Worm (Caenorhabditis elegans) whole organism, late embryonic: Measurements from ENCODE around the gene sar-1.

Source experiments
- C08G9.2 ChIP-seq: sonication (generic microtip); optimal IDR thresholded peaks from 2 replicates; lab custom pipeline; 2016; ENCODE audit warnings: mild to moderate bottlenecking, missing genetic modification characterization, moderate library complexity, missing compliant biosample characterization
- C38D4.7 ChIP-seq: fragments of 200-800 bp; sonication (Bioruptor generic); optimal IDR thresholded peaks from 2 replicates; lab custom pipeline; 2018; ENCODE audit warnings: mild to moderate bottlenecking, missing genetic modification characterization, moderate library complexity, missing compliant biosample characterization
- T23F11.4 ChIP-seq: fragments of 200-800 bp; sonication (Bioruptor generic); optimal IDR thresholded peaks from 2 replicates; lab custom pipeline; 2018; ENCODE audit warnings: mild to moderate bottlenecking, missing genetic modification characterization, missing compliant biosample characterization
- ahr-1 ChIP-seq: sonication (generic microtip); optimal IDR thresholded peaks from 2 replicates; lab custom pipeline; 2016; ENCODE audit warnings: missing genetic modification characterization, missing compliant biosample characterization
- ceh-18 ChIP-seq: sonication (generic microtip); optimal IDR thresholded peaks from 2 replicates; lab custom pipeline; 2016; ENCODE audit warnings: missing genetic modification characterization, missing compliant biosample characterization
- ceh-19 ChIP-seq: fragments of 200-800 bp; sonication (Bioruptor generic); optimal IDR thresholded peaks from 2 replicates; lab custom pipeline; 2018; ENCODE audit warnings: mild to moderate bottlenecking, missing genetic modification characterization, missing compliant biosample characterization
- ceh-2 ChIP-seq: sonication (generic microtip); optimal IDR thresholded peaks from 2 replicates; lab custom pipeline; 2016; ENCODE audit warnings: missing genotype, missing genetic modification characterization, missing compliant biosample characterization
- ceh-31 ChIP-seq: sonication (generic microtip); optimal IDR thresholded peaks from 2 replicates; lab custom pipeline; 2016; ENCODE audit warnings: missing genetic modification characterization, missing compliant biosample characterization
- ceh-34 ChIP-seq: sonication (generic microtip); optimal IDR thresholded peaks from 2 replicates; lab custom pipeline; 2016; ENCODE audit warnings: mild to moderate bottlenecking, missing genetic modification characterization, missing compliant biosample characterization
- ceh-45 ChIP-seq: fragments of 200-800 bp; sonication (Bioruptor generic); IDR thresholded peaks from 2 replicates; pipeline ENCODE4 v1.3.6; 2022; ENCODE audit warnings: missing genetic modification reagents, missing genetic modification characterization, missing compliant biosample characterization
- ceh-48 ChIP-seq: sonication (generic microtip); optimal IDR thresholded peaks from 2 replicates; lab custom pipeline; 2016; ENCODE audit warnings: missing genetic modification characterization, inconsistent platforms, missing compliant biosample characterization
- dve-1 ChIP-seq: sonication (generic microtip); optimal IDR thresholded peaks from 2 replicates; lab custom pipeline; 2017; ENCODE audit warnings: antibody characterized with exemption, mild to moderate bottlenecking, missing genetic modification characterization, missing compliant biosample characterization
- elt-2 ChIP-seq: sonication (generic microtip); optimal IDR thresholded peaks from 2 replicates; lab custom pipeline; 2016; ENCODE audit warnings: missing genetic modification reagents, missing genetic modification characterization, missing compliant biosample characterization
- elt-4 ChIP-seq: sonication (generic microtip); optimal IDR thresholded peaks from 2 replicates; lab custom pipeline; 2016; ENCODE audit warnings: missing genetic modification characterization, missing compliant biosample characterization
- ets-4 ChIP-seq: sonication (generic microtip); optimal IDR thresholded peaks from 2 replicates; lab custom pipeline; 2016; ENCODE audit warnings: missing genetic modification characterization, missing compliant biosample characterization
- eyg-1 ChIP-seq: sonication (generic microtip); optimal IDR thresholded peaks from 2 replicates; lab custom pipeline; 2016; ENCODE audit warnings: missing genotype, missing genetic modification characterization, missing compliant biosample characterization
- fkh-10 ChIP-seq: fragments of 150-350 bp; optimal IDR thresholded peaks from 2 replicates; lab custom pipeline; 2014; ENCODE audit warnings: missing biosample characterization, missing genetic modification reagents, missing genetic modification characterization
- fkh-6 ChIP-seq: sonication (generic microtip); optimal IDR thresholded peaks from 2 replicates; lab custom pipeline; 2016; ENCODE audit warnings: missing genetic modification characterization, missing compliant biosample characterization
- hlh-13 ChIP-seq: fragments of 200-800 bp; sonication (Bioruptor generic); optimal IDR thresholded peaks from 2 replicates; lab custom pipeline; 2018; ENCODE audit warnings: mild to moderate bottlenecking, missing genetic modification characterization, missing compliant biosample characterization
- hlh-30 ChIP-seq: sonication (generic microtip); optimal IDR thresholded peaks from 2 replicates; lab custom pipeline; 2017; ENCODE audit warnings: antibody characterized with exemption, missing genetic modification characterization, missing compliant biosample characterization; ENCODE audit not compliant: insufficient read depth
- hlh-8 ChIP-seq: sonication (generic microtip); optimal IDR thresholded peaks from 2 replicates; lab custom pipeline; 2016; ENCODE audit warnings: missing genotype, missing genetic modification characterization, missing compliant biosample characterization
- lim-6 ChIP-seq: sonication (generic microtip); optimal IDR thresholded peaks from 2 replicates; lab custom pipeline; 2016; ENCODE audit warnings: missing genetic modification characterization, missing compliant biosample characterization
- lin-11 ChIP-seq: fragments of 200-800 bp; sonication (Bioruptor generic); optimal IDR thresholded peaks from 2 replicates; lab custom pipeline; 2018; ENCODE audit warnings: mild to moderate bottlenecking, missing genetic modification characterization, missing compliant biosample characterization
- nfya-1 ChIP-seq: sonication (generic microtip); optimal IDR thresholded peaks from 2 replicates; lab custom pipeline; 2017; ENCODE audit warnings: missing genetic modification characterization, mild to moderate bottlenecking, missing compliant biosample characterization, antibody characterized with exemption, moderate library complexity
- nhr-11 ChIP-seq: fragments of 150-350 bp; optimal IDR thresholded peaks from 2 replicates; lab custom pipeline; 2014; ENCODE audit warnings: missing biosample characterization, missing genetic modification characterization
- nhr-232 ChIP-seq: sonication (generic microtip); optimal IDR thresholded peaks from 2 replicates; lab custom pipeline; 2016; ENCODE audit warnings: missing genetic modification characterization, missing compliant biosample characterization
- npax-4 ChIP-seq: sonication (generic microtip); optimal IDR thresholded peaks from 2 replicates; lab custom pipeline; 2016; ENCODE audit warnings: missing genetic modification characterization, missing compliant biosample characterization
- pag-3 ChIP-seq: sonication (generic microtip); optimal IDR thresholded peaks from 2 replicates; lab custom pipeline; 2016; ENCODE audit warnings: missing compliant biosample characterization, missing genetic modification characterization, borderline replicate concordance
- pat-9 ChIP-seq: fragments of 200-800 bp; sonication (Bioruptor generic); optimal IDR thresholded peaks from 2 replicates; lab custom pipeline; 2018; ENCODE audit warnings: mild to moderate bottlenecking, missing genetic modification characterization, moderate library complexity, missing compliant biosample characterization
- pha-2 ChIP-seq: sonication (generic microtip); optimal IDR thresholded peaks from 2 replicates; lab custom pipeline; 2017; ENCODE audit warnings: mild to moderate bottlenecking, missing genetic modification characterization, missing compliant biosample characterization
- pqm-1 ChIP-seq: sonication (generic microtip); optimal IDR thresholded peaks from 2 replicates; lab custom pipeline; 2016; ENCODE audit warnings: missing genetic modification characterization, missing compliant biosample characterization
- sox-2 ChIP-seq: fragments of 200-800 bp; sonication (Bioruptor generic); IDR thresholded peaks from 2 replicates; pipeline ENCODE4 v1.3.6; 2022; ENCODE audit warnings: missing genetic modification reagents, missing genetic modification characterization, missing compliant biosample characterization
- ttx-3 ChIP-seq: sonication (generic microtip); optimal IDR thresholded peaks from 2 replicates; lab custom pipeline; 2016; ENCODE audit warnings: missing genetic modification reagents, missing genetic modification characterization, missing compliant biosample characterization
- unc-42 ChIP-seq: sonication (generic microtip); optimal IDR thresholded peaks from 2 replicates; lab custom pipeline; 2016; ENCODE audit warnings: missing genotype, missing genetic modification characterization, missing compliant biosample characterization
- unc-86 ChIP-seq: sonication (generic microtip); optimal IDR thresholded peaks from 2 replicates; lab custom pipeline; 2016; ENCODE audit warnings: missing genetic modification characterization, missing compliant biosample characterization
- zip-5 ChIP-seq: sonication (generic microtip); optimal IDR thresholded peaks from 2 replicates; lab custom pipeline; 2016; ENCODE audit warnings: missing genetic modification characterization, missing compliant biosample characterization

Gene sar-1

DNA sequence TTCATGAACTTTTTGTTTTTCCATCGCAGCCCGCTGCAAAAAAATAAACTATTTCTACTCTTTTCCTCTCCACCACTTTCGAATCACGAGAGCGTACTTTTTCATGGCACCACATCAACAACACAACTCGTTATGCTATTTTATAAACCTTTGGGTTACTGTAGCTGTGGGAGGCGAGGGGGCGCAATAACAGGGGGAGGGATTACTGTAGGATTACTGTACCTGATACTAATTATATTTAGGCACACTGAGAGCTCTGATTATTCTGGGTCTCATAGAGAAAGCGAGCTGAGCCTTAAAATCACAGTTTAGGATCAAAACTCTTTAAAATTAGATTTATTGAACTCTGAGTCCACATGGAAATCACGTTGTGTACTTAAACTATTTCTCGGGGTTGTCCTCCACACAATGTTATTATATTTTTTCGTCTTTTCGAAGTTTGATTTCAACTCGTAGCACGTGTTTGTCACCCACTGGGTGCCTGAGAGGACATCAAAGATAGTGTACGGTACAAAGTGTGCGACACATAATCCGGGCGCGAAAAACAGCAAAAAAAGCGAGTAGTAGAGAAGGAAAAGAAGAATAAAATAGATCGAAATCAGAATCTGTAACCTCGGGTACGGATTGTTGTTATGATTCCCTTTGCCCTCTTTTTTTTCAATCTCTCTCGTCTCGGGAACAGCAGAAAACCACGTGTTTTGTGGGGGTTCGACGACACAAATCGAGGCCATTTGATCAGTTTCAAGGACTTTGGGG is 40.5 kb downstream of the sar-1 start:
- TF ChIP-seq hlh-30 (tag; lab: Kevin White, UChicago) = peak; percentile 8
- TF ChIP-seq elt-2 (tag; lab: Kevin White, UChicago) = no peak
- no peak for TF ChIP-seq elt-4 (tag; lab: Kevin White, UChicago)
- TF ChIP-seq nhr-232 (tag; lab: Kevin White, UChicago) = no peak

DNA sequence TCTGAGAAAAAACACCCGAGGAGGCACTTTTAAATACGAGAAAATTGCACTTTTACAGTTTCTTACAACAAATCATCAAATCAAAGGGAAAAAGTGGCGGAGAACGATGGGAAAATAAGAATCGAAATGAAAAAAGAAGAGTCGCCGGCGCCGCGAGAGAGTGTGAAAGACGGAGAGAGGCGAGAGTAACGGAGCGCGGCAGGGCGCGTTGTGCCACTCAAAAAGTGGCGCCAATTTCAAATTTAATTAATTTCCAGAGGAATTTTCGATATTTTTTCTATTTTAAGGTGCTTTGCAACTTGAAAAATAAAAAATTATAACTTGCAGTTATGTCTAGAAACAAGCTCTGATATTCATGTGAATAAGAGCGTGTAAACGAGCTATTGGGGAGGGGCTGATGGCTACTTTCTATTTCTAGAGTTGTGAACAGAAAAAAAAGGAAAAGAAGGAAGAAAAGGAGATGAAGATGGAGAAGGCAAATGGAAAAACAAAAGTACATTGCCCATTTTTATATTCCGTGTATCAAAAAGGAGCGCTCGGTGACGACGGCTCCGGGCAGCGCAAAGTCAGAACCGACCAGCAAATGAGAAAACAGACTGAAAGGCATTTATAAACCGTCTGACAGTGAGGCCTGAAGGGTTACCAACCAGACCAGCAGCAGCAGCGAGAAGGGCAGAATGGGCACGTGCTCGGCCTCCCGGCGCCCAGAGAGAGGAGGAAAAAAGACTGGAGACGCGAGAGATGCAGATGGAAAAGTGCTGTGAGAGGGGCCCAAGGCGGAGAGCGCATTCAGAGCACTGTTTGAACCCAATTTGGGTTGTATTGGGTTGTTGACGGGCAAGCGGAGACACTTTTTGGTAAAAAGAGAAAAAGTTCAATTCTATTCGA is 42.0 kb downstream of the sar-1 start:
- TF ChIP-seq npax-4 (tag; lab: Kevin White, UChicago) (no peak), ceh-31 (tag; lab: Kevin White, UChicago) (peak; percentile 23), ahr-1 (tag; lab: Kevin White, UChicago) (no peak), C08G9.2 (tag; lab: Kevin White, UChicago) (peak; percentile 30), elt-4 (tag; lab: Kevin White, UChicago) (no peak), unc-42 (peak; percentile 21), lim-6 (tag; lab: Kevin White, UChicago) (no peak)
- TF ChIP-seq, all 69 proteins: peak for 3

DNA sequence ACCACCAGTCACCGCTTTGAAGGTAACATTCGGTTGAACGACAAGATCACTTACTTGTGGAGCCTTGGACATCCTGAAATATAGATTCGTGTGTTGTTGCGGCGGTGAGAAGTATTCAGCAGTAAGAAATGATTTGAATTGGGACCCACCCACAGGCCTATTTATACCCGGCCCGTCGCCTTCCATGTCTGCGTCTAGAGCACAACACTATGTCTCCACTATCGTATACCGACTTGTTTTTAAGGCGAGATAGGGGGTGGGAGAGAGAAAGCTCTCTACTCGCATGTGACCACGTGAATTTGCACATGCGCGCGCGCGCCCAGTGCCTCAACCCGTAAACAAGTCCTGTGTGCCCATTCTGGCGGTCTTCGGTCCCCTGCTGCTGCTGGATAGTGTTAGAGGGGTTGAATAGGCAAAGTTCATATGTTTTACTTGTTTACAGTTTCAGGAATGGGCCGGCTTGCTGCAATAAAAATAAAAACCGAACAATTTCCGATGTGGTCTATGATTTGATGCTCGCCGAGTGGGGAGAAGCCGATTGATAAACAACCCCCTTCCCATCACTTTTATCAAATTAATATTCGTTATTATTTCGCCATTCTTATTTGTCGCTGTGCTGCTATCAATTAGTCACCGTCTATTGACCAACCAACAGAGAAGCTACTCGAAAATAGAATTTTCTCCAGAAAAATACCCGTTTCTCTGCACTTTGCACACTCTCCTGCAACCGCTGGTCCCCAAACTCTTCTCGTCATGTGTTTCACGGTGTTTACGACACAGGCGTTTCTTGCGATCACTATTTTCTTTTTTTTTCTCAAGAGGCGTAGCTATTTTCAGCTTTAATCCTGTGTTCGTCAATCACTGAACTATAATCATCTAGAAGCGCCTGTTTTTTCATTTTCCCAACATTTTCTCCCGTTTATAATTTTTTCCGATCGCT is 43.1 kb downstream of the sar-1 start:
- no peak for TF ChIP-seq lin-11
- no peak for TF ChIP-seq ceh-2 (tag; lab: Kevin White, UChicago)
- TF ChIP-seq nfya-1 = no peak
- TF ChIP-seq ceh-48 (tag; lab: Kevin White, UChicago) = no peak
- peak; percentile 6 for TF ChIP-seq ceh-18 (tag; lab: Kevin White, UChicago)
- no peak for TF ChIP-seq hlh-13 (GFP tag; lab: Kevin White, UChicago)
- peak; percentile 89 for TF ChIP-seq hlh-30 (tag; lab: Kevin White, UChicago)
- TF ChIP-seq pqm-1 (tag; lab: Kevin White, UChicago) = no peak
- TF ChIP-seq ceh-31 (tag; lab: Kevin White, UChicago) = peak; percentile 19
- TF ChIP-seq ets-4 (tag; lab: Kevin White, UChicago) = no peak
- no peak for TF ChIP-seq ceh-45 (GFP tag; lab: Robert Waterston, UW)
- TF ChIP-seq nhr-11 = no peak

DNA sequence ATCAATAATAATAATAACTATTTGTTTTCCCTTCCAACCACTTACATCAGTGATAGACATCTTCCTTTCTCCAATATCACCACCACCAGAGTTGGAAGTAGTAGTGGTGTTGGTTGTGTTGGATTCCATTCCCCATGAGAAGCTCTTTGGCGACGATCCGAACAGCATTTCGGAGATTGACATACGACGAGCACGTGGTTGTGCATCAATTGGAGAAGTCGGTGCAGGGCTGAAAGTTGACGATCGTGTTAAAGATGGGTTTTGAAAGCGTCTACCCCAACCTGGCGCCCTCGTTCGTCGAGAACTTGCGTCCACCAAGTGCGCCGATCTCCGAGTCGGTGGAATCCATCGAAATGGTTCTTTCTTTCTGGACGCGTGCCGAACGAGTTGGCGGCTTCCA is 44.1 kb downstream of the sar-1 start:
- TF ChIP-seq hlh-8 (tag; lab: Kevin White, UChicago) = no peak
- no peak for TF ChIP-seq eyg-1 (tag; lab: Kevin White, UChicago)
- TF ChIP-seq ceh-34 (tag; lab: Kevin White, UChicago) = no peak
- TF ChIP-seq lim-6 (tag; lab: Kevin White, UChicago) = no peak
- TF ChIP-seq dve-1 = no peak
- TF ChIP-seq ceh-45 (GFP tag; lab: Robert Waterston, UW) = no peak
- TF ChIP-seq C38D4.7 = no peak
- no peak for TF ChIP-seq ceh-31 (tag; lab: Kevin White, UChicago)
- no peak for TF ChIP-seq fkh-6 (tag; lab: Kevin White, UChicago)
- no peak for TF ChIP-seq pha-2 (tag; lab: Kevin White, UChicago)
- no peak for TF ChIP-seq fkh-10
- no peak for TF ChIP-seq zip-5 (tag; lab: Kevin White, UChicago)
- TF ChIP-seq pag-3 (tag; lab: Kevin White, UChicago) = no peak
- no peak for TF ChIP-seq pat-9 (tag; lab: Kevin White, UChicago)
- no peak for TF ChIP-seq unc-86 (tag; lab: Kevin White, UChicago)
- TF ChIP-seq sox-2 (GFP tag; lab: Robert Waterston, UW) = no peak
- no peak for TF ChIP-seq ttx-3 (tag; lab: Kevin White, UChicago)
- no peak for TF ChIP-seq ceh-19 (GFP tag; lab: Kevin White, UChicago)
- TF ChIP-seq T23F11.4 = no peak
- no peak for TF ChIP-seq elt-2 (tag; lab: Kevin White, UChicago)
